Fruit fly (Drosophila melanogaster) whole organism, embryonic: ENCODE results near the gene CG2321.
A peak's percentile ranks its signal among the peaks of the same experiment; 100 is the strongest.

ENCODE experiments used
- Atf-2 ChIP-seq: fragments of 200-800 bp; sonication (Bioruptor generic); optimal IDR thresholded peaks from 2 replicates; lab custom pipeline; 2016; ENCODE audit warnings: missing biosample characterization, missing genetic modification characterization
- Awh ChIP-seq: fragments of 200-800 bp; sonication (Bioruptor generic); IDR thresholded peaks from 2 replicates; pipeline ENCODE4, ENCODE4 v1.3.6; 2022; ENCODE audit warnings: missing biosample characterization, missing genetic modification characterization
- B-H1 ChIP-seq: fragments of 200-800 bp; sonication (Bioruptor generic); IDR thresholded peaks from 3 replicates; pipeline ENCODE4 v1.3.6; 2022; ENCODE audit warnings: missing biosample characterization, missing genetic modification characterization
- B-H2 ChIP-seq: fragments of 200-800 bp; sonication (Bioruptor generic); optimal IDR thresholded peaks from 2 replicates; lab custom pipeline; 2018; ENCODE audit warnings: missing biosample characterization, mild to moderate bottlenecking, missing genetic modification characterization
- CG10267 ChIP-seq: fragments of 200-800 bp; sonication (Bioruptor generic); optimal IDR thresholded peaks from 2 replicates; lab custom pipeline; 2018; ENCODE audit warnings: missing biosample characterization, mild to moderate bottlenecking, missing genetic modification characterization, moderate library complexity
- CG10366 ChIP-seq: fragments of 200-800 bp; sonication (Bioruptor generic); IDR thresholded peaks from 2 replicates; pipeline ENCODE4 v1.3.6; 2022; ENCODE audit warnings: missing biosample characterization, missing genetic modification characterization
- CG12104 ChIP-seq: fragments of 200-800 bp; sonication (Bioruptor generic); optimal IDR thresholded peaks from 3 replicates; lab custom pipeline; 2016; ENCODE audit warnings: missing biosample characterization, missing genetic modification characterization
- CG14667 ChIP-seq: fragments of 200-800 bp; sonication (Bioruptor generic); IDR thresholded peaks from 2 replicates; pipeline ENCODE4 v1.3.6; 2022; ENCODE audit warnings: missing biosample characterization, missing genetic modification characterization
- CG14965 ChIP-seq: fragments of 200-800 bp; sonication (Bioruptor generic); optimal IDR thresholded peaks from 2 replicates; lab custom pipeline; 2016; ENCODE audit warnings: missing biosample characterization, missing genetic modification characterization, borderline replicate concordance
- CG1602 ChIP-seq: fragments of 200-800 bp; sonication (Bioruptor generic); optimal IDR thresholded peaks from 3 replicates; lab custom pipeline; 2016; ENCODE audit warnings: missing biosample characterization, missing genetic modification characterization
- CG16815 ChIP-seq: fragments of 200-800 bp; sonication (Bioruptor generic); optimal IDR thresholded peaks from 3 replicates; lab custom pipeline; 2017; ENCODE audit warnings: missing biosample characterization, mild to moderate bottlenecking, missing genetic modification characterization
- CG16863 ChIP-seq: fragments of 200-800 bp; sonication (Bioruptor generic); optimal IDR thresholded peaks from 3 replicates; lab custom pipeline; 2016; ENCODE audit warnings: missing biosample characterization, missing genetic modification characterization
- CG17359 ChIP-seq: fragments of 200-800 bp; sonication (Bioruptor generic); optimal IDR thresholded peaks from 3 replicates; lab custom pipeline; 2018; ENCODE audit warnings: missing biosample characterization, mild to moderate bottlenecking, missing genetic modification characterization, moderate library complexity
- CG17385 ChIP-seq: fragments of 200-800 bp; sonication (Bioruptor generic); optimal IDR thresholded peaks from 3 replicates; lab custom pipeline; 2018; ENCODE audit warnings: missing biosample characterization, mild to moderate bottlenecking, missing genetic modification characterization
- CG18011 ChIP-seq: fragments of 200-800 bp; sonication (Bioruptor generic); optimal IDR thresholded peaks from 2 replicates; lab custom pipeline; 2017; ENCODE audit warnings: missing biosample characterization, missing genetic modification characterization, mild to moderate bottlenecking, moderate library complexity, missing genotype
- CG18476 ChIP-seq: fragments of 200-800 bp; sonication (Bioruptor generic); optimal IDR thresholded peaks from 2 replicates; lab custom pipeline; 2016; ENCODE audit warnings: missing biosample characterization, mild to moderate bottlenecking, missing genetic modification characterization
- CG32767 ChIP-seq: fragments of 200-800 bp; sonication (Bioruptor generic); IDR thresholded peaks from 2 replicates; pipeline ENCODE4 v1.3.6; 2022; ENCODE audit warnings: missing biosample characterization, missing genetic modification characterization
- CG4282 ChIP-seq: fragments of 200-800 bp; sonication (Bioruptor generic); optimal IDR thresholded peaks from 2 replicates; lab custom pipeline; 2016; ENCODE audit warnings: missing biosample characterization, missing genetic modification characterization
- CG43689 ChIP-seq: fragments of 200-800 bp; sonication (Bioruptor generic); IDR thresholded peaks from 2 replicates; pipeline ENCODE4 v1.3.6; 2022; ENCODE audit warnings: missing biosample characterization, missing genetic modification characterization
- CG6254 ChIP-seq: fragments of 200-800 bp; sonication (Bioruptor generic); optimal IDR thresholded peaks from 3 replicates; lab custom pipeline; 2017; ENCODE audit warnings: mild to moderate bottlenecking, missing biosample characterization, missing genetic modification reagents, missing genetic modification characterization
- CG7271 ChIP-seq: fragments of 200-800 bp; sonication (Bioruptor generic); optimal IDR thresholded peaks from 2 replicates; lab custom pipeline; 2018; ENCODE audit warnings: missing biosample characterization, mild to moderate bottlenecking, missing genetic modification characterization, moderate library complexity
- CG7372 ChIP-seq: fragments of 200-800 bp; sonication (Bioruptor generic); IDR thresholded peaks from 2 replicates; pipeline ENCODE4 v1.3.6; 2022; ENCODE audit warnings: missing biosample characterization, missing genetic modification characterization
- CG9932 ChIP-seq: fragments of 200-800 bp; sonication (Bioruptor generic); IDR thresholded peaks from 2 replicates; pipeline ENCODE4 v1.3.6; 2022; ENCODE audit warnings: missing biosample characterization, missing genetic modification characterization
- Drgx ChIP-seq: fragments of 200-800 bp; sonication (Bioruptor generic); IDR thresholded peaks from 2 replicates; pipeline ENCODE4 v1.3.6; 2022; ENCODE audit warnings: missing biosample characterization, missing genetic modification characterization
- HLH3B ChIP-seq: fragments of 200-800 bp; sonication (Bioruptor generic); IDR thresholded peaks from 2 replicates; pipeline ENCODE4 v1.3.6; 2022; ENCODE audit warnings: missing biosample characterization, missing genetic modification characterization
- Sin3A ChIP-seq: fragments of >200 bp; optimal IDR thresholded peaks from 2 replicates; lab custom pipeline; 2018
- Sox100B ChIP-seq: fragments of 200-800 bp; sonication (Bioruptor generic); optimal IDR thresholded peaks from 3 replicates; lab custom pipeline; 2018; ENCODE audit warnings: missing biosample characterization, mild to moderate bottlenecking, missing genetic modification characterization
- Sox102F ChIP-seq: fragments of 200-800 bp; sonication (Bioruptor generic); optimal IDR thresholded peaks from 2 replicates; lab custom pipeline; 2018; ENCODE audit warnings: missing biosample characterization, mild to moderate bottlenecking, missing genetic modification characterization, moderate library complexity
- Taf1 ChIP-seq: fragments of 200-800 bp; sonication (Bioruptor generic); IDR thresholded peaks from 2 replicates; pipeline ENCODE4 v1.3.6; 2022; ENCODE audit warnings: missing biosample characterization, missing genetic modification characterization
- Xrp1 ChIP-seq: fragments of 200-800 bp; sonication (Bioruptor generic); IDR thresholded peaks from 2 replicates; pipeline ENCODE4 v1.3.6; 2022; ENCODE audit warnings: missing biosample characterization, missing genetic modification characterization
- ase ChIP-seq: fragments of 200-800 bp; sonication (Bioruptor generic); IDR thresholded peaks from 3 replicates; pipeline ENCODE4 v1.3.6; 2022; ENCODE audit warnings: missing biosample characterization, missing genetic modification characterization
- bsh ChIP-seq, 2 experiments: fragments of 200-800 bp; sonication (Bioruptor generic); optimal IDR thresholded peaks; 2 replicates each; lab custom pipeline; 2017 to 2018; ENCODE audit warnings: mild to moderate bottlenecking in 2 of 2, missing biosample characterization in 2 of 2, missing genetic modification characterization in 2 of 2, moderate library complexity in 1 of 2
- chm ChIP-seq: fragments of 200-800 bp; sonication (Bioruptor generic); IDR thresholded peaks from 2 replicates; pipeline ENCODE4 v1.3.6; 2022; ENCODE audit warnings: missing biosample characterization, missing genetic modification characterization
- corto ChIP-seq: fragments of 200-800 bp; sonication (Bioruptor generic); optimal IDR thresholded peaks from 2 replicates; lab custom pipeline; 2016; ENCODE audit warnings: missing biosample characterization, mild to moderate bottlenecking, missing genetic modification characterization, moderate library complexity
- dmrt99B ChIP-seq: fragments of 200-800 bp; sonication (Bioruptor generic); optimal IDR thresholded peaks from 2 replicates; lab custom pipeline; 2018; ENCODE audit warnings: missing biosample characterization, mild to moderate bottlenecking, missing genetic modification characterization, moderate library complexity
- fd3F ChIP-seq: fragments of 200-800 bp; sonication (Bioruptor generic); optimal IDR thresholded peaks from 2 replicates; lab custom pipeline; 2018; ENCODE audit warnings: missing biosample characterization, mild to moderate bottlenecking, missing genetic modification characterization, moderate library complexity
- ftz-f1 ChIP-seq: fragments of 200-800 bp; sonication (Bioruptor generic); optimal IDR thresholded peaks from 2 replicates; lab custom pipeline; 2016; ENCODE audit warnings: missing biosample characterization, missing genetic modification characterization
- gce ChIP-seq: fragments of 200-800 bp; sonication (Bioruptor generic); IDR thresholded peaks from 3 replicates; pipeline ENCODE4 v1.3.6; 2022; ENCODE audit warnings: missing biosample characterization, missing genetic modification characterization
- grn ChIP-seq: fragments of 200-800 bp; sonication (Bioruptor generic); optimal IDR thresholded peaks from 3 replicates; lab custom pipeline; 2017; ENCODE audit warnings: missing biosample characterization, missing genetic modification characterization
- gro ChIP-seq: fragments of 200-800 bp; sonication (Bioruptor generic); optimal IDR thresholded peaks from 2 replicates; lab custom pipeline; 2016; ENCODE audit warnings: missing biosample characterization, missing genetic modification characterization
- hkb ChIP-seq, 2 experiments: fragments of 200-800 bp in 1 of 2; fragments of >200 bp in 1 of 2; sonication (Bioruptor generic) in 1 of 2; IDR thresholded peaks in 1 of 2; optimal IDR thresholded peaks in 1 of 2; 2 replicates each; pipeline versions ENCODE4 v1.3.6 to Lab custom; 2017 to 2022; ENCODE audit warnings: missing biosample characterization in 1 of 2, missing genetic modification characterization in 1 of 2
- ken ChIP-seq: fragments of 200-800 bp; sonication (Bioruptor generic); IDR thresholded peaks from 3 replicates; pipeline ENCODE4 v1.3.6; 2022; ENCODE audit warnings: missing biosample characterization, missing genetic modification characterization
- lola ChIP-seq, 3 experiments: fragments of >200 bp in 2 of 3; fragments of 200-800 bp in 1 of 3; sonication (Bioruptor generic) in 1 of 3; optimal IDR thresholded peaks; 2 replicates each; lab custom pipeline; 2017 to 2019; ENCODE audit warnings: missing biosample characterization in 3 of 3, missing genetic modification characterization in 3 of 3, mild to moderate bottlenecking in 1 of 3, moderate library complexity in 1 of 3
- pb ChIP-seq: fragments of 200-800 bp; sonication (Bioruptor generic); optimal IDR thresholded peaks from 3 replicates; lab custom pipeline; 2016; ENCODE audit warnings: missing biosample characterization, missing genetic modification characterization
- prd ChIP-seq, 3 experiments: fragments of >200 bp in 2 of 3; fragments of 200-800 bp in 1 of 3; sonication (Bioruptor generic) in 1 of 3; optimal IDR thresholded peaks in 2 of 3; IDR thresholded peaks in 1 of 3; 2 replicates in 2 of 3; 3 replicates in 1 of 3; pipeline versions ENCODE4 v1.3.6 to Lab custom; 2017 to 2022; ENCODE audit warnings: missing biosample characterization in 1 of 3, missing genetic modification characterization in 1 of 3
- pros ChIP-seq: fragments of 200-800 bp; sonication (Bioruptor generic); optimal IDR thresholded peaks from 3 replicates; lab custom pipeline; 2019; ENCODE audit warnings: missing biosample characterization, mild to moderate bottlenecking, missing genetic modification characterization, moderate library complexity
- repo ChIP-seq: fragments of 200-800 bp; sonication (Bioruptor generic); optimal IDR thresholded peaks from 2 replicates; lab custom pipeline; 2016; ENCODE audit warnings: missing biosample characterization, missing genetic modification characterization
- sc ChIP-seq, 3 experiments: fragments of >200 bp in 2 of 3; fragments of 200-800 bp in 1 of 3; sonication (Bioruptor generic) in 1 of 3; optimal IDR thresholded peaks; 2 replicates in 2 of 3; 3 replicates in 1 of 3; lab custom pipeline; 2017; ENCODE audit warnings: mild to moderate bottlenecking in 1 of 3, missing biosample characterization in 1 of 3, missing genetic modification characterization in 1 of 3, missing genetic modification reagents in 1 of 3
- tx ChIP-seq: fragments of 200-800 bp; sonication (Bioruptor generic); optimal IDR thresholded peaks from 2 replicates; lab custom pipeline; 2016; ENCODE audit warnings: missing biosample characterization, missing genetic modification characterization
- usp ChIP-seq: fragments of >200 bp; optimal IDR thresholded peaks from 2 replicates; lab custom pipeline; 2017; ENCODE audit warnings: missing biosample characterization, missing genetic modification characterization

Gene CG2321

DNA sequence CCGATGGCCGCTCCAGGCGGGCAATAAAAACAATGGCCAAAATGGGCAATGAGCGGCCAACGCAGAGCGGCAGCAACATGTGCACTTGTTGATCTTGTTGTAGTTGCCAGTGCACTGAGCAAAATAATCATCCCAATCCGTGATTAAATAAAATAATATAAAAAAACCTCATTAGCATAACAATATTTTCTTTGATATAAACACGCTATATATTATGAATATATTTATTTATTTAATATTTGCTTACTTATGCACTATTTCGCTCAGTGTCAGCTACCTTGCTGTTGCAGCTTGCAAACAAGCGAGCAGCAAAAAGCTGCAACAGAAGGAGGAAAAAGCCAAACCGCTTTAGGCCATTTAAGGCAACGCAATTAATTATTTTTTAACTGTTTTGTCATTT lies 30.3 kb upstream of the CG2321 start (continued):
- peak; percentile 4 for TF ChIP-seq CG17385
- 0 out of 2 replicates have a peak, but pooled peaks have one; percentile 18 for TF ChIP-seq CG14667 (GFP tag; lab: Robert Waterston, UW)
- peak; percentile 24 for TF ChIP-seq corto
- TF ChIP-seq CG1602 (GFP tag; lab: Kevin White, UChicago), result peak; percentile 39
- no peak for TF ChIP-seq tx (GFP tag; lab: Kevin White, UChicago)
- TF ChIP-seq fd3F, result no peak
- TF ChIP-seq CG16815 (GFP tag; lab: Kevin White, UChicago), result peak; percentile 10
- peak; percentile 17 for TF ChIP-seq CG10267
- no peak for TF ChIP-seq CG12104 (GFP tag; lab: Kevin White, UChicago)
- no peak for TF ChIP-seq gce
- TF ChIP-seq CG18476 (GFP tag; lab: Kevin White, UChicago), result no peak
- 0 out of 2 replicates have a peak, but pooled peaks have one; percentile 28 for TF ChIP-seq Awh (GFP tag; lab: Robert Waterston, UW)
- no peak for TF ChIP-seq CG16863 (GFP tag; lab: Kevin White, UChicago)
- peak; percentile 30; the same call in 1 of the 2 replicates for TF ChIP-seq CG10366 (GFP tag; lab: Robert Waterston, UW)
- no peak for TF ChIP-seq CG4282 (GFP tag; lab: Kevin White, UChicago)
- TF ChIP-seq pros (GFP tag; lab: Kevin White, UChicago), result no peak
- no peak for TF ChIP-seq ftz-f1 (GFP tag; lab: Kevin White, UChicago)
- no peak for TF ChIP-seq ken (GFP tag; lab: Robert Waterston, UW)
- TF ChIP-seq repo (GFP tag; lab: Kevin White, UChicago), result no peak
- TF ChIP-seq prd (optimal IDR thresholded peaks at IDR 0.05; lab: Kevin White, UChicago), result no peak
- peak; percentile 64; the same call in 2 of the 3 replicates for TF ChIP-seq prd (GFP tag; IDR thresholded peaks at IDR 0.05; lab: Robert Waterston, UW)
- peak; percentile 37; the same call in 1 of the 2 replicates for TF ChIP-seq Xrp1
- TF ChIP-seq hkb (optimal IDR thresholded peaks at IDR 0.05; lab: Kevin White, UChicago), result no peak
- no peak for TF ChIP-seq hkb (GFP tag; IDR thresholded peaks at IDR 0.05; lab: Robert Waterston, UW)
- no peak for TF ChIP-seq CG7372
- no peak for TF ChIP-seq sc (optimal IDR thresholded peaks at IDR 0.05; lab: Kevin White, UChicago)
- TF ChIP-seq sc (GFP tag; optimal IDR thresholded peaks at IDR 0.05; lab: Kevin White, UChicago), result no peak
- TF ChIP-seq Atf-2 (GFP tag; lab: Kevin White, UChicago), result no peak
- TF ChIP-seq Drgx (GFP tag; lab: Robert Waterston, UW), result peak; percentile 63
- no peak for TF ChIP-seq Taf1 (GFP tag; lab: Robert Waterston, UW)
- TF ChIP-seq usp (GFP tag; lab: Kevin White, UChicago), result no peak
- TF ChIP-seq HLH3B (GFP tag; lab: Robert Waterston, UW), result peak; percentile 31; the same call in 1 of the 2 replicates
- TF ChIP-seq lola (GFP tag; optimal IDR thresholded peaks at IDR 0.05; lab: Kevin White, UChicago), result peak in 1 of 3 experiments; percentile 36
- TF ChIP-seq dmrt99B (tag; lab: Kevin White, UChicago), result peak; percentile 60
- TF ChIP-seq Sox100B (GFP tag; lab: Kevin White, UChicago), result peak; percentile 30
- TF ChIP-seq gro (GFP tag; lab: Kevin White, UChicago), result no peak
- no peak for TF ChIP-seq B-H2 (GFP tag; lab: Kevin White, UChicago)
- no peak for TF ChIP-seq Sin3A (lab: Kevin White, UChicago)
- TF ChIP-seq CG17359 (tag; lab: Kevin White, UChicago), result peak; percentile 40
- peak; percentile 18 for TF ChIP-seq CG6254 (GFP tag; lab: Kevin White, UChicago)
- TF ChIP-seq Sox102F (GFP tag; lab: Kevin White, UChicago), result peak; percentile 61
- TF ChIP-seq CG14965 (GFP tag; lab: Kevin White, UChicago), result no peak
- TF ChIP-seq CG7271 (tag; lab: Kevin White, UChicago), result peak; percentile 29
- TF ChIP-seq pb (GFP tag; lab: Kevin White, UChicago), result no peak
- TF ChIP-seq CG18011 (GFP tag; lab: Kevin White, UChicago), result no peak
- TF ChIP-seq CG43689 (GFP tag; lab: Robert Waterston, UW), result no peak
- peak; percentile 3 to 57 for TF ChIP-seq bsh (GFP tag; optimal IDR thresholded peaks at IDR 0.05; lab: Kevin White, UChicago)
- 0 out of 3 replicates have a peak, but pooled peaks have one; percentile 17 for TF ChIP-seq B-H1 (GFP tag; lab: Robert Waterston, UW)
- TF ChIP-seq ase, result no peak
- no peak for TF ChIP-seq chm
- no peak for TF ChIP-seq CG9932 (GFP tag; lab: Robert Waterston, UW)
- TF ChIP-seq grn, result no peak
- no peak for TF ChIP-seq CG32767 (GFP tag; lab: Robert Waterston, UW)
